Fruit fly (Drosophila melanogaster) S2 (cell line): Measurements from ENCODE around the gene CG44290.

Source experiments
- CG8478 ChIP-seq: fragments of >200 bp; optimal IDR thresholded peaks from 2 replicates; lab custom pipeline; 2018
- CTCF ChIP-seq, 2 experiments: fragments of >200 bp; optimal IDR thresholded peaks; 2 replicates each; lab custom pipeline; 2018

DNA sequence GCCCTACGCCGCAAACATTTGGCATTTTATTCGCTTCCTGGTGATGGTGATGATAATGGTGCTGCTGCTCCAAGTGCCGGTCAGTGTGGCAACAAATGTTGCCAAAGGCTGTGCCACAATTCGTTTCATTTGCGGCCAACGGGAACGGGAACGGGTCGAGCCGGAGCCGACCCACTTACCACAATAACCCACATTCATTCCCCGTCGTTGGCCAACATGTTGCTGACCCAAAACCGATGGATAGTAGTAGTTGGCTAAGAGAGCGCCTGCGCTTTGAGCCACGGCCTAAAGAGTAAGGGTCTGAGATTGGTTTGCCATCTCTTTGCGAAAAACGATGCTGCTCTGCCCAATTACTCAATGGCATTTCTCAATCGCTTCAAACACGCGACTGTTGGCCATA, 22.2 kb upstream of the CG44290 start:
- TF ChIP-seq CG8478 (no peak), CTCF (optimal IDR thresholded peaks at IDR 0.05; lab: Kevin White, UChicago) (no peak)
